Worm (Caenorhabditis elegans) whole organism, L4 larva: ENCODE data around the gene C08E3.1.

Source experiments
- F37D6.2 ChIP-seq: sonication (generic microtip); optimal IDR thresholded peaks from 2 replicates; lab custom pipeline; 2016; ENCODE audit warnings: mild to moderate bottlenecking, missing genetic modification characterization, missing compliant biosample characterization
- Y105C5A.15 ChIP-seq: fragments of 200-800 bp; sonication (Bioruptor generic); IDR thresholded peaks from 2 replicates; pipeline ENCODE4 v1.3.6; 2022; ENCODE audit warnings: missing genetic modification characterization, missing compliant biosample characterization
- aha-1 ChIP-seq: fragments of 150-350 bp; peaks from one replicate; lab custom pipeline; 2014; ENCODE audit warnings: missing biosample characterization, missing genetic modification characterization
- arid-1 ChIP-seq: fragments of 200-800 bp; sonication (Bioruptor generic); conservative IDR thresholded peaks from 2 replicates; pipeline ENCODE4 v1.3.6; 2022; ENCODE audit warnings: missing genetic modification reagents, missing genetic modification characterization, missing compliant biosample characterization
- attf-4 ChIP-seq: sonication (generic microtip); optimal IDR thresholded peaks from 3 replicates; lab custom pipeline; 2017; ENCODE audit warnings: missing biosample characterization, missing genetic modification characterization
- ceh-28 ChIP-seq: fragments of 150-350 bp; optimal IDR thresholded peaks from 2 replicates; lab custom pipeline; 2014; ENCODE audit warnings: missing biosample characterization, missing genetic modification reagents, missing genetic modification characterization
- ceh-44 ChIP-seq: fragments of 200-800 bp; sonication (Bioruptor generic); IDR thresholded peaks from 2 replicates; pipeline ENCODE4 v1.3.6; 2022; ENCODE audit warnings: missing genetic modification reagents, missing genetic modification characterization, missing compliant biosample characterization
- daf-16 ChIP-seq, 3 experiments: sonication (generic microtip); optimal IDR thresholded peaks; 2 replicates each; lab custom pipeline; 2016 to 2017; ENCODE audit warnings: missing genetic modification characterization in 3 of 3, missing genetic modification reagents in 3 of 3, mild to moderate bottlenecking in 2 of 3, missing compliant biosample characterization in 2 of 3, missing biosample characterization in 1 of 3, moderate library complexity in 1 of 3
- daf-19 ChIP-seq: fragments of 200-800 bp; sonication (Bioruptor generic); conservative IDR thresholded peaks from 2 replicates; pipeline ENCODE4 v1.3.6; 2022; ENCODE audit warnings: missing genetic modification characterization, missing compliant biosample characterization
- dmd-6 ChIP-seq: fragments of 200-800 bp; sonication (Bioruptor generic); IDR thresholded peaks from 2 replicates; pipeline ENCODE4 v1.3.6; 2022; ENCODE audit warnings: missing genetic modification reagents, missing genetic modification characterization, missing compliant biosample characterization
- duxl-1 ChIP-seq: sonication (generic microtip); optimal IDR thresholded peaks from 2 replicates; lab custom pipeline; 2016; ENCODE audit warnings: mild to moderate bottlenecking, missing genetic modification characterization, moderate library complexity, missing compliant biosample characterization; ENCODE audit not compliant: poor library complexity
- egl-43 ChIP-seq: fragments of 200-800 bp; sonication (Bioruptor generic); IDR thresholded peaks from 2 replicates; pipeline ENCODE4 v1.3.6; 2022; ENCODE audit warnings: missing genetic modification reagents, missing genetic modification characterization, missing compliant biosample characterization
- gei-8 ChIP-seq: fragments of 200-800 bp; sonication (Bioruptor generic); optimal IDR thresholded peaks from 2 replicates; lab custom pipeline; 2018; ENCODE audit warnings: mild to moderate bottlenecking, missing genetic modification characterization, missing compliant biosample characterization
- hlh-11 ChIP-seq: fragments of 200-800 bp; sonication (Bioruptor generic); optimal IDR thresholded peaks from 2 replicates; lab custom pipeline; 2018; ENCODE audit warnings: mild to moderate bottlenecking, missing genetic modification characterization, missing compliant biosample characterization
- lim-7 ChIP-seq: fragments of 200-800 bp; sonication (Bioruptor generic); IDR thresholded peaks from 2 replicates; pipeline ENCODE4 v1.3.6; 2022; ENCODE audit warnings: missing genetic modification characterization, missing compliant biosample characterization
- lin-15B ChIP-seq: fragments of 150-350 bp; sonication (generic microtip); optimal IDR thresholded peaks from 3 replicates; lab custom pipeline; 2014; ENCODE audit warnings: missing biosample characterization, missing genetic modification characterization
- madf-5 ChIP-seq, 2 experiments: fragments of 200-800 bp; sonication (Bioruptor generic); IDR thresholded peaks; 2 replicates each; pipeline ENCODE4 v1.3.6; 2022; ENCODE audit warnings: missing compliant biosample characterization in 2 of 2, missing genetic modification characterization in 2 of 2
- madf-9 ChIP-seq: fragments of 200-800 bp; sonication (Bioruptor generic); conservative IDR thresholded peaks from 2 replicates; pipeline ENCODE4 v1.3.6; 2022; ENCODE audit warnings: missing genetic modification reagents, missing genetic modification characterization, missing compliant biosample characterization
- mdl-1 ChIP-seq, 2 experiments: fragments of 150-350 bp in 1 of 2; sonication (generic microtip) in 1 of 2; optimal IDR thresholded peaks; 2 replicates each; lab custom pipeline; 2014 to 2017; ENCODE audit warnings: missing biosample characterization in 2 of 2, missing genetic modification characterization in 2 of 2
- mes-2 ChIP-seq: sonication (generic microtip); optimal IDR thresholded peaks from 2 replicates; lab custom pipeline; 2016; ENCODE audit warnings: missing genotype, mild to moderate bottlenecking, missing genetic modification characterization, missing compliant biosample characterization; ENCODE audit not compliant: poor library complexity, severe bottlenecking
- mxl-3 ChIP-seq: fragments of 200-800 bp; sonication (Bioruptor generic); optimal IDR thresholded peaks from 2 replicates; lab custom pipeline; 2018; ENCODE audit warnings: mild to moderate bottlenecking, missing genetic modification characterization, missing compliant biosample characterization
- nhr-237 ChIP-seq: sonication (generic microtip); optimal IDR thresholded peaks from 2 replicates; lab custom pipeline; 2017; ENCODE audit warnings: missing biosample characterization, missing genetic modification characterization
- nhr-28 ChIP-seq: fragments of 150-350 bp; optimal IDR thresholded peaks from 2 replicates; lab custom pipeline; 2014; ENCODE audit warnings: missing biosample characterization, missing genetic modification characterization
- nhr-41 ChIP-seq: fragments of 200-800 bp; sonication (Bioruptor generic); IDR thresholded peaks from 2 replicates; pipeline ENCODE4 v1.3.6; 2022; ENCODE audit warnings: missing genetic modification reagents, missing genetic modification characterization, missing compliant biosample characterization
- php-3 ChIP-seq: fragments of 200-800 bp; sonication (Bioruptor generic); IDR thresholded peaks from 2 replicates; pipeline ENCODE4 v1.3.6; 2022; ENCODE audit warnings: missing genetic modification reagents, missing genetic modification characterization, missing compliant biosample characterization
- pqm-1 ChIP-seq: sonication (generic microtip); optimal IDR thresholded peaks from 2 replicates; lab custom pipeline; 2017; ENCODE audit warnings: missing biosample characterization, missing genetic modification characterization
- rbr-2 ChIP-seq: sonication (generic microtip); optimal IDR thresholded peaks from 2 replicates; lab custom pipeline; 2016; ENCODE audit warnings: missing genotype, missing genetic modification characterization, missing compliant biosample characterization
- spr-1 ChIP-seq: sonication (generic microtip); optimal IDR thresholded peaks from 2 replicates; lab custom pipeline; 2016; ENCODE audit warnings: mild to moderate bottlenecking, missing genetic modification characterization, missing compliant biosample characterization
- unc-130 ChIP-seq: sonication (generic microtip); optimal IDR thresholded peaks from 2 replicates; lab custom pipeline; 2016; ENCODE audit warnings: missing genetic modification reagents, missing genetic modification characterization, missing compliant biosample characterization
- unc-62 ChIP-seq, 3 experiments: fragments of 150-350 bp in 1 of 3; sonication (generic microtip); optimal IDR thresholded peaks in 2 of 3; peaks in 1 of 3; 1 replicate in 1 of 3; 2 replicates in 2 of 3; lab custom pipeline; 2014 to 2017; ENCODE audit warnings: missing biosample characterization in 3 of 3, missing genetic modification characterization in 3 of 3, missing genetic modification reagents in 3 of 3, missing genotype in 1 of 3
- vab-7 ChIP-seq: fragments of 200-800 bp; sonication (Bioruptor generic); IDR thresholded peaks from 2 replicates; pipeline ENCODE4 v1.3.6; 2022; ENCODE audit warnings: missing genetic modification reagents, missing genetic modification characterization, missing compliant biosample characterization

The C08E3.1 gene

ce11 chrII:1595137-1595536 lies 38.5 kb upstream of the C08E3.1 start, which contains the start of gene clec-20:
Gene clec-20, minus strand, starts transcription at chrII:1595237.
- TF ChIP-seq madf-5 (GFP tag; IDR thresholded peaks at IDR 0.05; lab: Robert Waterston, UW) (no peak), mes-2 (tag; lab: Kevin White, UChicago) (no peak), duxl-1 (tag; lab: Kevin White, UChicago) (no peak), nhr-41 (GFP tag; lab: Robert Waterston, UW) (no peak), rbr-2 (tag; lab: Kevin White, UChicago) (no peak), hlh-11 (no peak), daf-16 (GFP tag; optimal IDR thresholded peaks at IDR 0.05; lab: Kevin White, UChicago) (no peak), daf-16 (tag; optimal IDR thresholded peaks at IDR 0.05; lab: Kevin White, UChicago) (no peak), nhr-237 (tag; lab: Kevin White, UChicago) (no peak), unc-130 (GFP tag; lab: Kevin White, UChicago) (no peak), lin-15B (tag; lab: Kevin White, UChicago) (no peak), unc-62 (GFP tag; optimal IDR thresholded peaks at IDR 0.05 in 1 of 2; lab: Kevin White, UChicago) (no peak), unc-62 (tag; optimal IDR thresholded peaks at IDR 0.05; lab: Kevin White, UChicago) (no peak), gei-8 (GFP tag; lab: Kevin White, UChicago) (no peak), mxl-3 (GFP tag; lab: Kevin White, UChicago) (no peak), ceh-28 (no peak), daf-19 (GFP tag; lab: Robert Waterston, UW) (no peak), attf-4 (tag; lab: Kevin White, UChicago) (no peak), mdl-1 (tag; optimal IDR thresholded peaks at IDR 0.05; lab: Kevin White, UChicago) (no peak), F37D6.2 (tag; lab: Kevin White, UChicago) (no peak)

ce11 chrII:1597101-1598088 lies 36.2 kb upstream of the C08E3.1 start, which contains the start of gene bath-46:
Gene bath-46, plus strand, starts transcription at chrII:1597906.
- TF ChIP-seq dmd-6 (peak; percentile 34; the same call in 1 of the 2 replicates), nhr-28 (tag; lab: Kevin White, UChicago) (peak; percentile 57), Y105C5A.15 (GFP tag; lab: Robert Waterston, UW) (0 out of 2 replicates have a peak, but pooled peaks have one; percentile 35), egl-43 (GFP tag; lab: Robert Waterston, UW) (peak; percentile 56; the same call in 1 of the 2 replicates), F37D6.2 (tag; lab: Kevin White, UChicago) (no peak), daf-16 (GFP tag; optimal IDR thresholded peaks at IDR 0.05; lab: Kevin White, UChicago) (no peak), daf-16 (tag; optimal IDR thresholded peaks at IDR 0.05; lab: Kevin White, UChicago) (peak; percentile 68), spr-1 (tag; lab: Kevin White, UChicago) (no peak), php-3 (GFP tag; lab: Robert Waterston, UW) (no peak), arid-1 (GFP tag; lab: Robert Waterston, UW) (0 out of 2 replicates have a peak, but pooled peaks have one; percentile 8), lim-7 (GFP tag; lab: Robert Waterston, UW) (peak; percentile 75), pqm-1 (tag; lab: Kevin White, UChicago) (peak; percentile 90), aha-1 (tag; lab: Kevin White, UChicago) (no peak), hlh-11 (peak; percentile 48), madf-9 (0 out of 2 replicates have a peak, but pooled peaks have one; percentile 13), vab-7 (GFP tag; lab: Robert Waterston, UW) (peak; percentile 48; the same call in 1 of the 2 replicates)

- TF ChIP-seq ceh-44 (GFP tag; lab: Robert Waterston, UW) (no peak), unc-62 (GFP tag; optimal IDR thresholded peaks at IDR 0.05 in 1 of 2; lab: Kevin White, UChicago) (peak in 1 of 2 experiments; percentile 30), unc-62 (tag; optimal IDR thresholded peaks at IDR 0.05; lab: Kevin White, UChicago) (no peak)
These were observed 32.9 kb upstream of the C08E3.1 start, which contains the start of gene bath-26 for ce11 chrII:1600661-1601060. Gene bath-26, minus strand, starts transcription at chrII:1600761.
